Worm (Caenorhabditis elegans) whole organism, L1 larva: ENCODE data around the gene T07E3.2.

ENCODE experiments used
- lsy-2 ChIP-seq, 2 experiments: fragments of 150-350 bp; optimal IDR thresholded peaks; 2 replicates each; lab custom pipeline; 2014; ENCODE audit warnings: missing biosample characterization in 2 of 2, missing genetic modification characterization in 2 of 2
- unc-62 ChIP-seq: fragments of 150-350 bp; optimal IDR thresholded peaks from 2 replicates; lab custom pipeline; 2014; ENCODE audit warnings: missing biosample characterization, missing genetic modification reagents, missing genetic modification characterization
- ztf-11 ChIP-seq, 2 experiments: sonication (generic microtip); optimal IDR thresholded peaks; 2 replicates each; lab custom pipeline; 2016 to 2017; ENCODE audit warnings: missing genetic modification characterization in 2 of 2, missing biosample characterization in 1 of 2, missing compliant biosample characterization in 1 of 2

DNA sequence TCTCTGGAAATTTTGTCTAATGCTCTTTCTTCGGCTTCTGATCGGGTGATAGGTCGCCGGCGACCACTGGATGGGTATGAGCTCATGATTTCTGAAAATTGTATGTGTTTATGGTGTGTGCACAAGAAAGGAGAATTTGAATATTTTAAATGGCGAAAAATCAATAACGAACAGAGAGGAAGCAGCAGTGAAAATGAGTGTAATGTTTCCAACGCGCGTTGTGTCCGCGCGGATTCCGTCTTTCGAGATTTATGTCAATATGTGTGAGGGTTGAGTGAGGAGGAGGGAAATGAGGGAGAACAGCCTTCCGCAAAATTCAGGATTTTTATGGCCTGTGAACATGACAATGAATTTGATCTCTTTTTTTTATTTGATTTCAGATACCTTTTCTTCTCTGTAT is 22.2 kb downstream of the T07E3.2 start, which contains the start of gene flap-1:
- TF ChIP-seq ztf-11 (tag; optimal IDR thresholded peaks at IDR 0.05; lab: Kevin White, UChicago) = no peak
- TF ChIP-seq unc-62 (GFP tag; lab: Kevin White, UChicago) = no peak
- no peak for TF ChIP-seq lsy-2 (tag; optimal IDR thresholded peaks at IDR 0.05; lab: Kevin White, UChicago)
